Worm (Caenorhabditis elegans) whole organism, midembryonic: ENCODE measurements around the gene sel-12.

Experiments used
- T22C8.4 ChIP-seq: fragments of 200-800 bp; sonication (Bioruptor generic); IDR thresholded peaks from 2 replicates; pipeline ENCODE4 v1.3.6; 2022; ENCODE audit warnings: missing genetic modification characterization, missing compliant biosample characterization
- cog-1 ChIP-seq: sonication (generic microtip); optimal IDR thresholded peaks from 2 replicates; lab custom pipeline; 2016; ENCODE audit warnings: missing genetic modification characterization, missing compliant biosample characterization
- flt-1 ChIP-seq: fragments of 200-800 bp; sonication (Bioruptor generic); IDR thresholded peaks from 2 replicates; pipeline ENCODE4 v1.3.6; 2022; ENCODE audit warnings: missing genetic modification characterization, missing compliant biosample characterization
- klf-2 ChIP-seq: fragments of 200-800 bp; sonication (Bioruptor generic); conservative IDR thresholded peaks from 2 replicates; pipeline ENCODE4 v1.3.6; 2022; ENCODE audit warnings: missing genetic modification reagents, missing genetic modification characterization, missing compliant biosample characterization
- med-1 ChIP-seq: sonication (generic microtip); optimal IDR thresholded peaks from 2 replicates; lab custom pipeline; 2017; ENCODE audit warnings: missing genetic modification characterization, mild to moderate bottlenecking, missing compliant biosample characterization, antibody characterized with exemption, missing genetic modification reagents; ENCODE audit not compliant: insufficient read depth
- ref-1 ChIP-seq: fragments of 200-800 bp; sonication (Bioruptor generic); conservative IDR thresholded peaks from 2 replicates; pipeline ENCODE4 v1.3.6; 2022; ENCODE audit warnings: missing genetic modification reagents, missing genetic modification characterization, missing compliant biosample characterization
- tab-1 ChIP-seq: fragments of 200-800 bp; sonication (Bioruptor generic); IDR thresholded peaks from 2 replicates; pipeline ENCODE4 v1.3.6; 2022; ENCODE audit warnings: missing genetic modification characterization, missing compliant biosample characterization
- ztf-23 ChIP-seq: fragments of 200-800 bp; sonication (Bioruptor generic); IDR thresholded peaks from 2 replicates; pipeline ENCODE4 v1.3.6; 2022; ENCODE audit warnings: missing genetic modification reagents, missing genetic modification characterization, missing compliant biosample characterization
- ztf-29 ChIP-seq: fragments of 200-800 bp; sonication (Bioruptor generic); IDR thresholded peaks from 2 replicates; pipeline ENCODE4 v1.3.6; 2022; ENCODE audit warnings: missing genetic modification reagents, missing genetic modification characterization, missing compliant biosample characterization

The sel-12 gene

DNA sequence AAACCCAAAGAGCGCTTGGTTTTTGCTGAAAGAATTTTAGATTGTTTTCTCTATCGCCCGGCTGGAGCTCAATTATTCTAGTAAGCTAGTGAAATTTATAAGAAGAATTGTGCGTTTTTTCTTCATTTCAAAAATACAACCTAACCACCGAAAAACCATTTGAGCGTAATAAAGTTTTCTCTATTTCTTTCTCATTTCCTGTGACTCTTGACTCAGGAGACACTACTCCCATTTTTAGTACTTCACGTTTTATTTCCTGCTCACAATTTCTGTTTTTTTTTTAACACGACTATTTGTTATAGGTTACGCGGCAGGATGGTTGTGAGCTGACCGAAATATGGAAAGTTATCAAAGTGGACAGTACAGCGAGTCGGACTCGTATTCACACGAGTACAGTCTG lies 2.7 kb upstream of the sel-12 start, which contains the start of gene F35H12.6:
F35H12.6 (plus strand) TSS at position 301 of the 400 bp plus-strand sequence.
- TF ChIP-seq med-1 (GFP tag; lab: Kevin White, UChicago) = no peak
- TF ChIP-seq klf-2 = no peak
- no peak for TF ChIP-seq ref-1 (GFP tag; lab: Robert Waterston, UW)
- no peak for TF ChIP-seq ztf-23 (GFP tag; lab: Robert Waterston, UW)
- TF ChIP-seq ztf-29 (GFP tag; lab: Robert Waterston, UW) = no peak
- TF ChIP-seq flt-1 = no peak
- no peak for TF ChIP-seq cog-1 (tag; lab: Kevin White, UChicago)
- no peak for TF ChIP-seq tab-1 (GFP tag; lab: Robert Waterston, UW)
- TF ChIP-seq T22C8.4 = no peak

ce11 chrX:918097-918496 lies 2.4 kb downstream of the sel-12 start, which contains the start of gene F35H12.5:
Gene F35H12.5 (plus strand): TSS chrX:918397.
- no peak for TF ChIP-seq med-1 (GFP tag; lab: Kevin White, UChicago)
- no peak for TF ChIP-seq ztf-29 (GFP tag; lab: Robert Waterston, UW)
- TF ChIP-seq klf-2 = no peak
- TF ChIP-seq ztf-23 (GFP tag; lab: Robert Waterston, UW) = no peak

DNA sequence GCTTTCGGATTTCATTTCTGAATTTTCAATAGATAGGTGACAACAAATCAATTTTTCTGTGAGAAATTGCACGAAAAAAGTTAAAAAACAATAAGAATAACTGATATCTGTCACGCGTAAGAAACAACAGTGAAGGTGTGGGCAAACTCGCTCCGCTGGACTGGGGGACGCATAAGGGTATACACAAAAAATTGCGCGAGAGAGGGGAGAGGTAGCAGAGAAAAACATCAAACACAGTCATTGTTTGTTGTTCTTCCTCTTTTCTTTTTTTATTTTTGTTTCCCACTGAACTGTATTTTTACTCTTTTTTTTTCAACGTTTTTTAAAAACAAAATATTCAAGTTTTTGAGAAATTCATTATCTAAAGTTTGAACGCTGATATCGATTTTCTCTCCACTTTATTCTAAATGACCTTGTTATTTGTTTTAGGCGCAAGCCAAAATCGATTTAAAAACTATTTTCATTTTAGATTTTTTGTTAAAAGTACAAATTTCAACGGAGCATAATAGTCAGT lies 8.9 kb downstream of the sel-12 start, which contains the start of the genes pifk-1 and tbc-11:
pifk-1 (minus strand) TSS at position 17 of the 514 bp plus-strand sequence.
tbc-11 (plus strand) TSS at position 464 of the 514 bp plus-strand sequence.
- no peak for TF ChIP-seq med-1 (GFP tag; lab: Kevin White, UChicago)
- TF ChIP-seq ztf-23 (GFP tag; lab: Robert Waterston, UW) = no peak
- no peak for TF ChIP-seq klf-2
- TF ChIP-seq flt-1 = no peak
- no peak for TF ChIP-seq tab-1 (GFP tag; lab: Robert Waterston, UW)
- no peak for TF ChIP-seq ref-1 (GFP tag; lab: Robert Waterston, UW)
- TF ChIP-seq ztf-29 (GFP tag; lab: Robert Waterston, UW) = no peak
- TF ChIP-seq T22C8.4 = no peak
- TF ChIP-seq cog-1 (tag; lab: Kevin White, UChicago) = no peak

DNA sequence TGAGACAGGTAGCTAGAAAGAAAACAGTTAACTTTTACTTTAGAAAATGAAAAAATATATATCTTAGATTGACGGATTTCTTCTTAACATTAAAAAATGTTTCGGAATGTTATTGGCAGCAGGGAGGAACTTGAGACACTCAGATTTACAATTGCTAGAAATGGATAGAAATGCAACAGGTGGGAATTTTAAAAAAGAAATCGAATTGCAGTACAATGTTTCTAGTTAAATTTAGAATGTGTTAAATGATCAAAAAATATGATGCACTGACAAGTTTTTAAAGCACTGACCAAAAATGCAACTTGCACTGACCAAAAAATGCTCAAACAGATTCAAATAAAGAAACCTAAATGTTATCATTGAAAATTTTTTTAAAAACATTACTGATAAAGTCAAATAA lies 10.5 kb downstream of the sel-12 start:
- TF ChIP-seq T22C8.4 (no peak), ztf-23 (GFP tag; lab: Robert Waterston, UW) (no peak), med-1 (GFP tag; lab: Kevin White, UChicago) (no peak), klf-2 (no peak), tab-1 (GFP tag; lab: Robert Waterston, UW) (no peak), ref-1 (GFP tag; lab: Robert Waterston, UW) (no peak), flt-1 (no peak), ztf-29 (GFP tag; lab: Robert Waterston, UW) (no peak), cog-1 (tag; lab: Kevin White, UChicago) (no peak)

ce11 chrX:927632-928031 lies 12.0 kb downstream of the sel-12 start:
- no peak for TF ChIP-seq ref-1 (GFP tag; lab: Robert Waterston, UW)
- TF ChIP-seq ztf-23 (GFP tag; lab: Robert Waterston, UW) = no peak
- TF ChIP-seq flt-1 = no peak
- no peak for TF ChIP-seq ztf-29 (GFP tag; lab: Robert Waterston, UW)
- no peak for TF ChIP-seq tab-1 (GFP tag; lab: Robert Waterston, UW)
- TF ChIP-seq med-1 (GFP tag; lab: Kevin White, UChicago) = no peak
- TF ChIP-seq klf-2 = no peak
- no peak for TF ChIP-seq T22C8.4
- no peak for TF ChIP-seq cog-1 (tag; lab: Kevin White, UChicago)

DNA sequence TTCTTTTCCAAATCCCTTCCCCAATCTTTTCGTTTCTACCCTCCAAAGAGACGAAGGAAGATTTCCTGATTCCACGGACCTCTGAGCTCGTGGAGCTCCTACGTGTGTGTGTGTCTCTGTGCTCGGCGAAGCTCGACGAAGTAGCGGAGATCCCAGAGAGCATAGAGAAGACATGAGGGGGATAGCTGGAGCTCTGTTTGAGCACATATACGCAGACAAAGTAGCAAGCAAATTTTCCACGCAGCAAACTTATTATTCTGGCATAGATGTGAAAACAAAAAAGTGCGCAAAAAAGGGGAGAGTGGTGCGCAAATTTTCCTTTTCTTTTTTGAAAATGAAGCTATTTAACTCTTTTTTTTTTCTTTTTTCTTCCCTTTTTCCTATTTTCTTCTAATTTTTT lies 17.2 kb downstream of the sel-12 start:
- no peak for TF ChIP-seq tab-1 (GFP tag; lab: Robert Waterston, UW)
- no peak for TF ChIP-seq flt-1
- no peak for TF ChIP-seq cog-1 (tag; lab: Kevin White, UChicago)
- TF ChIP-seq med-1 (GFP tag; lab: Kevin White, UChicago) = no peak
- TF ChIP-seq ref-1 (GFP tag; lab: Robert Waterston, UW) = no peak

ce11 chrX:933504-933903 lies 17.8 kb downstream of the sel-12 start, which contains the start of gene F35H12.1:
Gene F35H12.1 (plus strand): TSS chrX:933804.
- TF ChIP-seq ztf-29 (GFP tag; lab: Robert Waterston, UW) = no peak
- no peak for TF ChIP-seq T22C8.4
- no peak for TF ChIP-seq tab-1 (GFP tag; lab: Robert Waterston, UW)
- TF ChIP-seq med-1 (GFP tag; lab: Kevin White, UChicago) = no peak

- TF ChIP-seq ref-1 (GFP tag; lab: Robert Waterston, UW) = no peak
- TF ChIP-seq med-1 (GFP tag; lab: Kevin White, UChicago) = no peak
- TF ChIP-seq ztf-29 (GFP tag; lab: Robert Waterston, UW) = no peak
- no peak for TF ChIP-seq ztf-23 (GFP tag; lab: Robert Waterston, UW)
- no peak for TF ChIP-seq klf-2
- TF ChIP-seq T22C8.4 = no peak
- TF ChIP-seq cog-1 (tag; lab: Kevin White, UChicago) = no peak
- TF ChIP-seq flt-1 = no peak
- TF ChIP-seq tab-1 (GFP tag; lab: Robert Waterston, UW) = no peak
Measured at ce11 chrX:936013-936412, 20.3 kb downstream of the sel-12 start.

- no peak for TF ChIP-seq flt-1
- no peak for TF ChIP-seq cog-1 (tag; lab: Kevin White, UChicago)
- TF ChIP-seq T22C8.4 = no peak
- no peak for TF ChIP-seq ztf-23 (GFP tag; lab: Robert Waterston, UW)
Measured at ce11 chrX:938269-938883, 22.7 kb downstream of the sel-12 start, which contains the start of gene F53H8.3. Gene F53H8.3 (plus strand): TSS chrX:938543.

- TF ChIP-seq tab-1 (GFP tag; lab: Robert Waterston, UW) (0 out of 2 replicates have a peak, but pooled peaks have one; percentile 18), flt-1 (peak; percentile 17; the same call in 1 of the 2 replicates)
Measured at ce11 chrX:943698-944097, 28.0 kb downstream of the sel-12 start.
